Worm (Caenorhabditis elegans): ENCODE results near the gene Y51H4A.8.

Gene Y51H4A.8

DNA sequence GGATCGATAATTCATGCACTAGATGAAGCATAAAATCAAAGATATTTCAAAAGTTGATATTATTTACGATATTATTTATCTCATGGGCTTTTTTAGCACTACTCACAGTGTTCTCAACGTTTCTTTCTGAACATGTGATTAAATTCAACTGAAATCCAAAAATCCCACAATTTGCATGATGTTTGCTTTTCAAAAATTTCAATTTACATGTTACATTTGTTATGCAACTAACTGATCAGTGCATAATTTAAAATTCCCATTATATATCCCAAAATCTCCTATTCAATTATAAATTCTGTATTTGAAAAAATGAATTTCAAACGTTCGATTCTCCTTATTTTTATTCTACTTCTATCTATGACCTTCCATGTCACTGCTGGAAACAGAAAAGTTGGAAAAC lies 50.0 kb downstream of the Y51H4A.8 start, which contains the start of gene Y51H4A.937:
Gene Y51H4A.937 (plus strand): TSS at position 301 of the 400 bp plus-strand sequence.
- TF ChIP-seq lin-11 (tag; optimal IDR thresholded peaks at IDR 0.05) = no peak

- TF ChIP-seq lin-13 (GFP tag; optimal IDR thresholded peaks at IDR 0.05) (no peak), sma-9 (GFP tag; optimal IDR thresholded peaks at IDR 0.05) (no peak), sma-9 (tag; optimal IDR thresholded peaks at IDR 0.05) (no peak), snpc-4 (tag; optimal IDR thresholded peaks at IDR 0.05) (no peak), unc-39 (tag; optimal IDR thresholded peaks at IDR 0.05) (no peak), elt-3 (tag; optimal IDR thresholded peaks at IDR 0.05) (no peak), ztf-1 (GFP tag; conservative IDR thresholded peaks at IDR 0.05) (no peak), aly-2 (tag; optimal IDR thresholded peaks at IDR 0.05) (no peak), mbf-1 (tag; optimal IDR thresholded peaks at IDR 0.05) (no peak), ceh-82 (tag; optimal IDR thresholded peaks at IDR 0.05) (no peak), lin-11 (tag; optimal IDR thresholded peaks at IDR 0.05) (no peak), nhr-129 (tag; optimal IDR thresholded peaks at IDR 0.05) (no peak), zag-1 (tag; optimal IDR thresholded peaks at IDR 0.05) (no peak), sem-4 (tag; optimal IDR thresholded peaks at IDR 0.05) (no peak), nhr-237 (tag; optimal IDR thresholded peaks at IDR 0.05) (no peak), unc-55 (GFP tag; optimal IDR thresholded peaks at IDR 0.05) (no peak), lin-39 (tag; optimal IDR thresholded peaks at IDR 0.05) (no peak), fos-1 (tag; optimal IDR thresholded peaks at IDR 0.05) (no peak), elt-1 (tag; optimal IDR thresholded peaks at IDR 0.05) (no peak)
Observed at ce11 chrIV:16526038-16526437, 52.3 kb downstream of the Y51H4A.8 start, which contains the start of gene Y51H4A.5. Gene Y51H4A.5 (minus strand): TSS chrIV:16526138.

All from whole organism, L2 larva.